Fruit fly (Drosophila melanogaster) whole organism, embryonic: ENCODE results near the gene SelG.

Source experiments
- C15 ChIP-seq: fragments of 200-800 bp; sonication (Bioruptor generic); IDR thresholded peaks from 3 replicates; pipeline ENCODE4 v1.3.6; 2022; ENCODE audit warnings: missing biosample characterization, missing genetic modification characterization
- CG14441 ChIP-seq: fragments of 200-800 bp; sonication (Bioruptor generic); IDR thresholded peaks from 2 replicates; pipeline ENCODE4 v1.3.6; 2022; ENCODE audit warnings: missing biosample characterization, missing genetic modification characterization
- CG15073 ChIP-seq: fragments of 200-800 bp; sonication (Bioruptor generic); optimal IDR thresholded peaks from 2 replicates; lab custom pipeline; 2016; ENCODE audit warnings: missing biosample characterization, missing genetic modification characterization
- CG15269 ChIP-seq: fragments of 200-800 bp; sonication (Bioruptor generic); optimal IDR thresholded peaks from 2 replicates; lab custom pipeline; 2018; ENCODE audit warnings: missing biosample characterization, mild to moderate bottlenecking, missing genetic modification characterization, moderate library complexity
- CG15696 ChIP-seq: fragments of 200-800 bp; sonication (Bioruptor generic); optimal IDR thresholded peaks from 2 replicates; lab custom pipeline; 2019; ENCODE audit warnings: missing biosample characterization, mild to moderate bottlenecking, missing genetic modification characterization, moderate library complexity
- CG1647 ChIP-seq: fragments of 200-800 bp; sonication (Bioruptor generic); optimal IDR thresholded peaks from 3 replicates; lab custom pipeline; 2016; ENCODE audit warnings: missing biosample characterization, missing genetic modification characterization
- CG16863 ChIP-seq: fragments of 200-800 bp; sonication (Bioruptor generic); optimal IDR thresholded peaks from 3 replicates; lab custom pipeline; 2016; ENCODE audit warnings: missing biosample characterization, missing genetic modification characterization
- CG17912 ChIP-seq: fragments of 200-800 bp; sonication (Bioruptor generic); optimal IDR thresholded peaks from 2 replicates; lab custom pipeline; 2018; ENCODE audit warnings: missing biosample characterization, mild to moderate bottlenecking, missing genetic modification characterization
- CG2712 ChIP-seq: fragments of 200-800 bp; optimal IDR thresholded peaks from 3 replicates; lab custom pipeline; 2019; ENCODE audit warnings: missing biosample characterization, mild to moderate bottlenecking, missing genetic modification characterization, moderate library complexity
- CG30403 ChIP-seq: fragments of 200-800 bp; sonication (Bioruptor generic); optimal IDR thresholded peaks from 3 replicates; lab custom pipeline; 2016; ENCODE audit warnings: missing biosample characterization, missing genetic modification characterization
- CG32767 ChIP-seq: fragments of 200-800 bp; sonication (Bioruptor generic); IDR thresholded peaks from 2 replicates; pipeline ENCODE4 v1.3.6; 2022; ENCODE audit warnings: missing biosample characterization, missing genetic modification characterization
- CG3726 ChIP-seq: fragments of 200-800 bp; sonication (Bioruptor generic); IDR thresholded peaks from 3 replicates; pipeline ENCODE4, ENCODE4 v1.3.6; 2022; ENCODE audit warnings: missing biosample characterization, missing genetic modification characterization
- CG43689 ChIP-seq: fragments of 200-800 bp; sonication (Bioruptor generic); IDR thresholded peaks from 2 replicates; pipeline ENCODE4 v1.3.6; 2022; ENCODE audit warnings: missing biosample characterization, missing genetic modification characterization
- CG4617 ChIP-seq: fragments of 200-800 bp; sonication (Bioruptor generic); optimal IDR thresholded peaks from 3 replicates; lab custom pipeline; 2016; ENCODE audit warnings: missing biosample characterization, missing genetic modification characterization, borderline replicate concordance
- CG4820 ChIP-seq: fragments of 200-800 bp; sonication (Bioruptor generic); optimal IDR thresholded peaks from 3 replicates; lab custom pipeline; 2016; ENCODE audit warnings: missing biosample characterization, missing genetic modification characterization
- CG6854 ChIP-seq: fragments of 200-800 bp; sonication (Bioruptor generic); optimal IDR thresholded peaks from 3 replicates; lab custom pipeline; 2017; ENCODE audit warnings: missing biosample characterization, mild to moderate bottlenecking, missing genetic modification characterization
- CG8388 ChIP-seq: fragments of 200-800 bp; sonication (Bioruptor generic); optimal IDR thresholded peaks from 2 replicates; lab custom pipeline; 2019; ENCODE audit warnings: missing biosample characterization, mild to moderate bottlenecking, missing genetic modification characterization, moderate library complexity
- CG9797 ChIP-seq: fragments of 200-800 bp; sonication (Bioruptor generic); optimal IDR thresholded peaks from 3 replicates; lab custom pipeline; 2018; ENCODE audit warnings: missing biosample characterization, mild to moderate bottlenecking, missing genetic modification characterization
- D ChIP-seq, 2 experiments: fragments of 200-800 bp in 1 of 2; fragments of >200 bp in 1 of 2; sonication (Bioruptor generic) in 1 of 2; optimal IDR thresholded peaks; 2 replicates in 1 of 2; 3 replicates in 1 of 2; lab custom pipeline; 2017; ENCODE audit warnings: mild to moderate bottlenecking in 1 of 2, missing biosample characterization in 1 of 2, missing genetic modification characterization in 1 of 2, missing genetic modification reagents in 1 of 2
- Dip2 ChIP-seq: fragments of 200-800 bp; sonication (Bioruptor generic); IDR thresholded peaks from 2 replicates; pipeline ENCODE4 v1.3.6; 2022; ENCODE audit warnings: missing biosample characterization, missing genetic modification characterization
- Dp ChIP-seq: fragments of 200-800 bp; sonication (Bioruptor generic); optimal IDR thresholded peaks from 2 replicates; lab custom pipeline; 2018; ENCODE audit warnings: missing biosample characterization, mild to moderate bottlenecking, missing genetic modification characterization, moderate library complexity
- E2f2 ChIP-seq: fragments of 200-800 bp; sonication (Bioruptor generic); IDR thresholded peaks from 2 replicates; pipeline ENCODE4 v1.3.6; 2022; ENCODE audit warnings: missing biosample characterization, missing genetic modification characterization
- Elba2 ChIP-seq: fragments of 200-800 bp; sonication (Bioruptor generic); optimal IDR thresholded peaks from 3 replicates; lab custom pipeline; 2016; ENCODE audit warnings: missing biosample characterization, missing genetic modification characterization
- Fer3 ChIP-seq: fragments of 200-800 bp; sonication (Bioruptor generic); optimal IDR thresholded peaks from 2 replicates; lab custom pipeline; 2018; ENCODE audit warnings: missing biosample characterization, mild to moderate bottlenecking, missing genetic modification characterization, moderate library complexity
- H15 ChIP-seq: fragments of 200-800 bp; sonication (Bioruptor generic); IDR thresholded peaks from 3 replicates; pipeline ENCODE4 v1.3.6; 2022; ENCODE audit warnings: missing biosample characterization, missing genetic modification characterization
- Hand ChIP-seq: fragments of 200-800 bp; sonication (Bioruptor generic); optimal IDR thresholded peaks from 2 replicates; lab custom pipeline; 2017; ENCODE audit warnings: mild to moderate bottlenecking, missing biosample characterization, missing genetic modification reagents, missing genetic modification characterization
- Kr ChIP-seq: fragments of 200-800 bp; sonication (Bioruptor generic); optimal IDR thresholded peaks from 2 replicates; lab custom pipeline; 2017; ENCODE audit warnings: missing biosample characterization, mild to moderate bottlenecking, missing genetic modification characterization
- Mes4 ChIP-seq: fragments of 200-800 bp; sonication (Bioruptor generic); optimal IDR thresholded peaks from 2 replicates; lab custom pipeline; 2016; ENCODE audit warnings: missing biosample characterization, missing genetic modification characterization
- Mrtf ChIP-seq: fragments of 200-800 bp; sonication (Bioruptor generic); IDR thresholded peaks from 3 replicates; pipeline ENCODE4 v1.3.6; 2022; ENCODE audit warnings: missing biosample characterization, missing genetic modification characterization
- Nf-YA ChIP-seq: fragments of 200-800 bp; sonication (Bioruptor generic); IDR thresholded peaks from 2 replicates; pipeline ENCODE4 v1.3.6; 2022; ENCODE audit warnings: missing biosample characterization, missing genetic modification characterization
- Side ChIP-seq: fragments of 200-800 bp; sonication (Bioruptor generic); optimal IDR thresholded peaks from 2 replicates; lab custom pipeline; 2016; ENCODE audit warnings: missing biosample characterization, missing genetic modification characterization
- TFAM ChIP-seq: fragments of 200-800 bp; sonication (Bioruptor generic); optimal IDR thresholded peaks from 2 replicates; lab custom pipeline; 2017; ENCODE audit warnings: missing biosample characterization, missing genetic modification characterization, inconsistent platforms
- Trl ChIP-seq, 3 experiments: fragments of >200 bp in 2 of 3; fragments of 200-800 bp in 1 of 3; sonication (Bioruptor generic) in 1 of 3; optimal IDR thresholded peaks; 2 replicates in 1 of 3; 3 replicates in 2 of 3; lab custom pipeline; 2016 to 2017; ENCODE audit warnings: missing biosample characterization in 1 of 3, missing genetic modification characterization in 1 of 3
- Xbp1 ChIP-seq: fragments of 200-800 bp; sonication (Bioruptor generic); optimal IDR thresholded peaks from 3 replicates; lab custom pipeline; 2016; ENCODE audit warnings: missing biosample characterization, mild to moderate bottlenecking, missing genetic modification characterization
- ac ChIP-seq: fragments of 200-800 bp; sonication (Bioruptor generic); optimal IDR thresholded peaks from 3 replicates; lab custom pipeline; 2017; ENCODE audit warnings: missing biosample characterization, mild to moderate bottlenecking, missing genetic modification characterization
- ash1 ChIP-seq: fragments of 200-800 bp; sonication (Bioruptor generic); optimal IDR thresholded peaks from 2 replicates; lab custom pipeline; 2018; ENCODE audit warnings: missing biosample characterization, mild to moderate bottlenecking, missing genetic modification characterization
- bab2 ChIP-seq: fragments of 200-800 bp; sonication (Bioruptor generic); optimal IDR thresholded peaks from 2 replicates; lab custom pipeline; 2016; ENCODE audit warnings: missing biosample characterization, missing genetic modification characterization
- cad ChIP-seq: fragments of >200 bp; optimal IDR thresholded peaks from 2 replicates; lab custom pipeline; 2017; ENCODE audit warnings: missing biosample characterization, missing genetic modification characterization
- da ChIP-seq: fragments of 200-800 bp; sonication (Bioruptor generic); optimal IDR thresholded peaks from 2 replicates; lab custom pipeline; 2016; ENCODE audit warnings: missing biosample characterization, missing genetic modification characterization
- dm ChIP-seq: fragments of 200-800 bp; sonication (Bioruptor generic); optimal IDR thresholded peaks from 3 replicates; lab custom pipeline; 2016; ENCODE audit warnings: missing biosample characterization, missing genetic modification characterization
- exex ChIP-seq: fragments of 200-800 bp; sonication (Bioruptor generic); optimal IDR thresholded peaks from 4 replicates; lab custom pipeline; 2018; ENCODE audit warnings: missing biosample characterization, mild to moderate bottlenecking, missing genetic modification characterization, moderate library complexity
- knrl ChIP-seq: fragments of 200-800 bp; sonication (Bioruptor generic); IDR thresholded peaks from 3 replicates; pipeline ENCODE4 v1.3.6; 2022; ENCODE audit warnings: missing biosample characterization, missing genetic modification characterization; ENCODE audit not compliant: partially characterized antibody
- nerfin-1 ChIP-seq: fragments of 200-800 bp; sonication (Bioruptor generic); optimal IDR thresholded peaks from 3 replicates; lab custom pipeline; 2019; ENCODE audit warnings: missing biosample characterization, mild to moderate bottlenecking, missing genetic modification characterization, moderate library complexity
- otp ChIP-seq: fragments of 200-800 bp; sonication (Bioruptor generic); IDR thresholded peaks from 3 replicates; pipeline ENCODE4, ENCODE4 v1.3.6; 2022; ENCODE audit warnings: missing biosample characterization, missing genetic modification characterization
- ranshi ChIP-seq: fragments of 200-800 bp; sonication (Bioruptor generic); IDR thresholded peaks from 2 replicates; pipeline ENCODE4 v1.3.6; 2022; ENCODE audit warnings: missing biosample characterization, missing genetic modification characterization
- sens-2 ChIP-seq: fragments of 200-800 bp; sonication (Bioruptor generic); IDR thresholded peaks from 2 replicates; pipeline ENCODE4 v1.3.6; 2022; ENCODE audit warnings: missing biosample characterization, missing genetic modification characterization
- sisA ChIP-seq: fragments of 200-800 bp; sonication (Bioruptor generic); IDR thresholded peaks from 2 replicates; pipeline ENCODE4 v1.3.6; 2022; ENCODE audit warnings: missing biosample characterization, missing genetic modification characterization
- stwl ChIP-seq: fragments of 200-800 bp; sonication (Bioruptor generic); optimal IDR thresholded peaks from 3 replicates; lab custom pipeline; 2018; ENCODE audit warnings: missing biosample characterization, mild to moderate bottlenecking, missing genetic modification characterization, moderate library complexity

SelG gene

DNA sequence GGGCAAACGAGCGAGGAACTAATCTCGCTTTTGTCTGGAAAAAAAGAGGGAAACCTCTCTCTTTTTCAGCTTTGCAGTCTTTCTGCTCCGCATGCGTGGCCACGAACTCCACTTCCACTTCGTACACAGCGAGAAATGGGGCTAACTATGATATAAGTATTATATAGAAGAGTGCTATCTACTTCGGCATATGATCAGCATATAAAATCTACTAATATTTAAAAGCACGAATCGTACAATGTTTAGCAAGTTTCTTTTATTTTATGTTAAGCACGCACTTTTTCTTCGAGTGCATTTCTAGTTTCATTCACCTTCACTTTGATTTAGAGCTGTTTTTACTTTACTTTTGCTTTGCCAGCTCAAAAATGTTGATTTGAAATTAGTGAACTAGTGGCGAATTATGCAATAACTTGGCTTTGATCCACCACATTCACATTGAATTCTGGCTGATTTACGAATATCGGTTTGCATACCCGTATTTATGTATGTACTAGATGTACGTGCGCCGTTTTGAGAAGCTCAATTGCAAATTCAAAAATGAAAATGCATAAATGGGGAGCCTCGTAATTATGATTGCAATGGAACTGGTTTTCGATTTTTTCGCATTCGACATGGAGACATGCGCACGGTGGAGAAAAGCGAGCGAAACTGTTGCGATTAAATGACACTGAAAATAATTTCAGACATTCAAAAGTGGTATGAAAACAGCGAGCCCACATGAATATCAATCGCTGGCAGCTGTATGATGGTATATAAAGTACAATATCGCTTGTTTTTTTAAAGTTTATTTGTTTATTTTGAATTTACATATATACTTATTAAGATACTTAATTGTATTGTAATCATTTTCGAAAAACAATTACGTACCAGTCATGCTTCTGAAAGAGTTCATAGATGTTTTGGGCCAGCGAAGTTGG, 29.3 kb upstream of the SelG start (continued):
- peak; percentile 70 for TF ChIP-seq CG30403 (GFP tag; lab: Kevin White, UChicago)
- peak; percentile 12 for TF ChIP-seq ac (GFP tag; lab: Kevin White, UChicago)
- peak; percentile 86 for TF ChIP-seq CG14441 (GFP tag; lab: Robert Waterston, UW)
- no peak for TF ChIP-seq ash1 (GFP tag; lab: Kevin White, UChicago)
- TF ChIP-seq exex (tag; lab: Kevin White, UChicago) = no peak
- no peak for TF ChIP-seq knrl
- no peak for TF ChIP-seq CG9797
- peak; percentile 83 for TF ChIP-seq H15
- TF ChIP-seq CG15696 (tag; lab: Kevin White, UChicago) = peak; percentile 65
- peak; percentile 62 for TF ChIP-seq nerfin-1 (tag; lab: Kevin White, UChicago)
- peak; percentile 75 for TF ChIP-seq ranshi (GFP tag; lab: Robert Waterston, UW)
- peak; percentile 51; the same call in 1 of the 2 replicates for TF ChIP-seq CG32767 (GFP tag; lab: Robert Waterston, UW)
- 0 out of 2 replicates have a peak, but pooled peaks have one; percentile 17 for TF ChIP-seq CG43689
- peak; percentile 90 for TF ChIP-seq otp
- TF ChIP-seq CG1647 (GFP tag; lab: Kevin White, UChicago) = peak; percentile 46
- peak; percentile 57; the same call in 1 of the 2 replicates for TF ChIP-seq E2f2 (GFP tag; lab: Robert Waterston, UW)
- peak; percentile 57 for TF ChIP-seq sens-2 (GFP tag; lab: Robert Waterston, UW)
- no peak for TF ChIP-seq Kr
- TF ChIP-seq Dip2 (GFP tag; lab: Robert Waterston, UW) = no peak
- no peak for TF ChIP-seq Trl (optimal IDR thresholded peaks at IDR 0.05; lab: Kevin White, UChicago)
- peak; percentile 67 for TF ChIP-seq Trl (GFP tag; optimal IDR thresholded peaks at IDR 0.05; lab: Kevin White, UChicago)
- peak; percentile 68 for TF ChIP-seq CG15269 (tag; lab: Kevin White, UChicago)
- TF ChIP-seq stwl = no peak
- TF ChIP-seq bab2 = peak; percentile 79
- TF ChIP-seq Elba2 (GFP tag; lab: Kevin White, UChicago) = no peak
- TF ChIP-seq CG8388 (GFP tag; lab: Kevin White, UChicago) = peak; percentile 71
- peak; percentile 15 for TF ChIP-seq TFAM (GFP tag; lab: Kevin White, UChicago)
- TF ChIP-seq Fer3 (tag; lab: Kevin White, UChicago) = peak; percentile 66
- no peak for TF ChIP-seq CG4617 (GFP tag; lab: Kevin White, UChicago)
- no peak for TF ChIP-seq D (optimal IDR thresholded peaks at IDR 0.05; lab: Kevin White, UChicago)
- peak; percentile 73 for TF ChIP-seq D (GFP tag; optimal IDR thresholded peaks at IDR 0.05; lab: Kevin White, UChicago)
- peak; percentile 62 for TF ChIP-seq Xbp1 (GFP tag; lab: Kevin White, UChicago)
- no peak for TF ChIP-seq da (GFP tag; lab: Kevin White, UChicago)
- peak; percentile 94 for TF ChIP-seq CG2712 (tag; lab: Kevin White, UChicago)
- no peak for TF ChIP-seq Dp (GFP tag; lab: Kevin White, UChicago)
- peak; percentile 78 for TF ChIP-seq Side
- peak; percentile 79 for TF ChIP-seq Mrtf (GFP tag; lab: Robert Waterston, UW)
- no peak for TF ChIP-seq CG6854 (GFP tag; lab: Kevin White, UChicago)
- 0 out of 3 replicates have a peak, but pooled peaks have one; percentile 49 for TF ChIP-seq CG3726 (GFP tag; lab: Robert Waterston, UW)
- TF ChIP-seq CG16863 (GFP tag; lab: Kevin White, UChicago) = peak; percentile 35
- TF ChIP-seq Mes4 (GFP tag; lab: Kevin White, UChicago) = peak; percentile 28
- peak; percentile 70 for TF ChIP-seq CG17912
- no peak for TF ChIP-seq Hand
- TF ChIP-seq cad (GFP tag; lab: Kevin White, UChicago) = no peak
- peak; percentile 18 for TF ChIP-seq dm (GFP tag; lab: Kevin White, UChicago)
- peak; percentile 71 for TF ChIP-seq sisA (GFP tag; lab: Robert Waterston, UW)
- no peak for TF ChIP-seq CG15073
- peak; percentile 68 for TF ChIP-seq CG4820 (GFP tag; lab: Kevin White, UChicago)
- peak; percentile 41; the same call in 1 of the 2 replicates for TF ChIP-seq Nf-YA (GFP tag; lab: Robert Waterston, UW)
- TF ChIP-seq C15 = peak; percentile 44; the same call in 1 of the 3 replicates
